Worm (Caenorhabditis elegans) whole organism, midembryonic: ENCODE measurements around the gene ZK54.3.

Source experiments
- flt-1 ChIP-seq: fragments of 200-800 bp; sonication (Bioruptor generic); IDR thresholded peaks from 2 replicates; pipeline ENCODE4 v1.3.6; 2022; ENCODE audit warnings: missing genetic modification characterization, missing compliant biosample characterization
- med-1 ChIP-seq: sonication (generic microtip); optimal IDR thresholded peaks from 2 replicates; lab custom pipeline; 2017; ENCODE audit warnings: missing genetic modification characterization, mild to moderate bottlenecking, missing compliant biosample characterization, antibody characterized with exemption, missing genetic modification reagents; ENCODE audit not compliant: insufficient read depth
- ref-1 ChIP-seq: fragments of 200-800 bp; sonication (Bioruptor generic); conservative IDR thresholded peaks from 2 replicates; pipeline ENCODE4 v1.3.6; 2022; ENCODE audit warnings: missing genetic modification reagents, missing genetic modification characterization, missing compliant biosample characterization
- tab-1 ChIP-seq: fragments of 200-800 bp; sonication (Bioruptor generic); IDR thresholded peaks from 2 replicates; pipeline ENCODE4 v1.3.6; 2022; ENCODE audit warnings: missing genetic modification characterization, missing compliant biosample characterization

DNA sequence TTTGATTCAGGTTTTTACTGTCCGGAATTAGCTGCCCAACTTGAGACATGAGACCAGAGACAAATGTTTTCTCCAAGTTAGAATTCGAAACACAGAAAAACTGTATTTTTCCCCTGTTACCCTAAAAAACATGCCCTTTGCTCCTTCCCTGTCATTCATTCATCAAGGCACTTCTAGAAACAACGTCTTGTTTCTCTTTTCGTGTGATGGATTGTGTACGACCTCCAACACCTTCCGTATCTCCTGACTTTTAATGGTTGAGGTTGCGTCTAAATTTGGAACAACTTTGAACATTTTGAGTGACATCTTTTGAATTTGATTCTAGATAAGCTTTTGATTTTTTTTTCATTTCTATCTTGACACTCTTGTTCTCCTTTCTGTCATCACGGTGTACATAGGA is 44.2 kb downstream of the ZK54.3 start:
- TF ChIP-seq med-1 (GFP tag; lab: Kevin White, UChicago) (no peak), tab-1 (GFP tag; lab: Robert Waterston, UW) (no peak), ref-1 (GFP tag; lab: Robert Waterston, UW) (no peak), flt-1 (GFP tag; lab: Robert Waterston, UW) (no peak)
